Fruit fly (Drosophila melanogaster): ENCODE results near the gene CG33339.
A peak's percentile ranks its signal among the peaks of the same experiment; 100 is the strongest.

Gene CG33339

DNA sequence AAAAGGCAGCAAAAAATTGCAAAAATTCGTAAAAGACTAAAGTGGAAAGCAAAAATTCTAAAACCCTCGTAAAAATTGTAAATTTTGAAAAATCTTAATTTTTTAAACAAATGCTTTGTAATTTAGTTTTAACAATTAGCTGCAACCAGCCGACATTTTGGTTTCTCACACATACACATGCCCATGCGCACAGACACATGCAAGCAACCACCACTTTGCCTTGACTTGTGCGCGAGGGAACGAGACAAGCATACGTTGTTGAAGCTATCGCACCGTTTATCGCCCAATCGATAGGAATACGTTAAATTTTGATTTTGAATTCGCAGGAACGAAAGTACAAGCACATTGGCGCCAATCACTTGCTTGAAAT, 41.3 kb upstream of the CG33339 start (continued):
- peak; percentile 14 for TF ChIP-seq trem (tag; optimal IDR thresholded peaks at IDR 0.05)
- no peak for TF ChIP-seq NK7.1 (GFP tag; optimal IDR thresholded peaks at IDR 0.05)
- TF ChIP-seq CG17912 (GFP tag; optimal IDR thresholded peaks at IDR 0.05), result peak; percentile 25
- no peak for TF ChIP-seq bsh (GFP tag; optimal IDR thresholded peaks at IDR 0.05)
- TF ChIP-seq CG11696 (GFP tag; IDR thresholded peaks at IDR 0.05), result no peak
- TF ChIP-seq E2f2 (GFP tag; IDR thresholded peaks at IDR 0.05), result peak; percentile 88
- TF ChIP-seq Oli (tag; optimal IDR thresholded peaks at IDR 0.05), result no peak
- TF ChIP-seq klu (GFP tag; IDR thresholded peaks at IDR 0.05), result no peak
- TF ChIP-seq Eip74EF (GFP tag; optimal IDR thresholded peaks at IDR 0.05), result no peak
- TF ChIP-seq CG17568 (GFP tag; optimal IDR thresholded peaks at IDR 0.05), result no peak
- TF ChIP-seq CG16863 (GFP tag; optimal IDR thresholded peaks at IDR 0.05), result no peak
- no peak for TF ChIP-seq salm (tag; optimal IDR thresholded peaks at IDR 0.05)
- TF ChIP-seq CG13123 (GFP tag; optimal IDR thresholded peaks at IDR 0.05), result no peak
- TF ChIP-seq nerfin-1 (tag; optimal IDR thresholded peaks at IDR 0.05), result no peak
- no peak for TF ChIP-seq stc (GFP tag; IDR thresholded peaks at IDR 0.05)
- peak; percentile 67 for TF ChIP-seq CG34224 (GFP tag; IDR thresholded peaks at IDR 0.05; ENCODE audit: partially characterized antibody)
- TF ChIP-seq sna (GFP tag; IDR thresholded peaks at IDR 0.05; ENCODE audit: partially characterized antibody), result peak; percentile 23; the same call in 1 of the 2 replicates
- TF ChIP-seq Lim3 (GFP tag; IDR thresholded peaks at IDR 0.05), result no peak
- TF ChIP-seq hth (optimal IDR thresholded peaks at IDR 0.05), result no peak
- no peak for TF ChIP-seq CG14441 (GFP tag; IDR thresholded peaks at IDR 0.05)
- no peak for TF ChIP-seq twi (tag; optimal IDR thresholded peaks at IDR 0.05)
- 0 out of 2 replicates have a peak, but pooled peaks have one; percentile 24 for TF ChIP-seq CG32767 (GFP tag; IDR thresholded peaks at IDR 0.05)
- TF ChIP-seq Camta (GFP tag; optimal IDR thresholded peaks at IDR 0.05), result no peak
- TF ChIP-seq her (GFP tag; optimal IDR thresholded peaks at IDR 0.05), result peak; percentile 4
- no peak for TF ChIP-seq wdn (GFP tag; IDR thresholded peaks at IDR 0.05)
- peak; percentile 83 for TF ChIP-seq YL-1 (GFP tag; optimal IDR thresholded peaks at IDR 0.05)
- TF ChIP-seq CG43689 (GFP tag; IDR thresholded peaks at IDR 0.05), result no peak
- TF ChIP-seq CG6254 (GFP tag; optimal IDR thresholded peaks at IDR 0.05), result no peak
- no peak for TF ChIP-seq CG4360 (GFP tag; IDR thresholded peaks at IDR 0.05)
- no peak for TF ChIP-seq HmgD (GFP tag; optimal IDR thresholded peaks at IDR 0.05)
- TF ChIP-seq ab (GFP tag; optimal IDR thresholded peaks at IDR 0.05), result no peak
- no peak for TF ChIP-seq zf30C (GFP tag; optimal IDR thresholded peaks at IDR 0.05)
- no peak for TF ChIP-seq TFAM (GFP tag; optimal IDR thresholded peaks at IDR 0.05)
- TF ChIP-seq CG3838 (GFP tag; optimal IDR thresholded peaks at IDR 0.05), result no peak
- no peak for TF ChIP-seq CG15269 (tag; optimal IDR thresholded peaks at IDR 0.05)
- TF ChIP-seq Opbp (GFP tag; IDR thresholded peaks at IDR 0.05; ENCODE audit: partially characterized antibody), result peak; percentile 78
- no peak for TF ChIP-seq CG7271 (tag; optimal IDR thresholded peaks at IDR 0.05)
- TF ChIP-seq bab2 (GFP tag; optimal IDR thresholded peaks at IDR 0.05), result no peak
- TF ChIP-seq CG33557 (GFP tag; optimal IDR thresholded peaks at IDR 0.05), result no peak
- no peak for TF ChIP-seq CG9609 (GFP tag; optimal IDR thresholded peaks at IDR 0.05)
- TF ChIP-seq wek (GFP tag; optimal IDR thresholded peaks at IDR 0.05), result no peak
- peak; percentile 90 for TF ChIP-seq sens (GFP tag)
- TF ChIP-seq corto (GFP tag; optimal IDR thresholded peaks at IDR 0.05), result no peak
- no peak for TF ChIP-seq CG9437 (GFP tag; optimal IDR thresholded peaks at IDR 0.05)
- no peak for TF ChIP-seq CG17802 (tag; optimal IDR thresholded peaks at IDR 0.05)
- no peak for TF ChIP-seq wor (GFP tag; IDR thresholded peaks at IDR 0.05)
- peak; percentile 6 for TF ChIP-seq CG30403 (GFP tag; optimal IDR thresholded peaks at IDR 0.05)
- no peak for TF ChIP-seq dysf (GFP tag; IDR thresholded peaks at IDR 0.05)
- no peak for TF ChIP-seq schlank (tag; optimal IDR thresholded peaks at IDR 0.05)
- no peak for TF ChIP-seq al (GFP tag; IDR thresholded peaks at IDR 0.05)
- TF ChIP-seq ase (GFP tag; IDR thresholded peaks at IDR 0.05), result no peak
- TF ChIP-seq CG12769 (tag; optimal IDR thresholded peaks at IDR 0.05), result no peak

All from whole organism, embryonic.